Fruit fly (Drosophila melanogaster): ENCODE data around the gene btl.

The btl gene

dm6 chr3L:14112899-14113430 lies 37.4 kb downstream of the btl start:
- TF ChIP-seq Snoo (tag; optimal IDR thresholded peaks at IDR 0.05) (no peak), CG4496 (GFP tag; IDR thresholded peaks at IDR 0.05) (no peak), CG13204 (GFP tag; optimal IDR thresholded peaks at IDR 0.05) (no peak), CG34367 (tag; optimal IDR thresholded peaks at IDR 0.05) (no peak), CG8159 (tag; optimal IDR thresholded peaks at IDR 0.05) (no peak), Ets98B (GFP tag; IDR thresholded peaks at IDR 0.05) (no peak), gl (tag; optimal IDR thresholded peaks at IDR 0.05) (no peak), rn (GFP tag; IDR thresholded peaks at IDR 0.05) (no peak), CG10348 (GFP tag; IDR thresholded peaks at IDR 0.05) (no peak), CG32121 (GFP tag; IDR thresholded peaks at IDR 0.05) (no peak), EcR (GFP tag; optimal IDR thresholded peaks at IDR 0.05) (no peak), CG8301 (tag; optimal IDR thresholded peaks at IDR 0.05) (no peak), CG17806 (tag; optimal IDR thresholded peaks at IDR 0.05) (no peak), CG15710 (tag; optimal IDR thresholded peaks at IDR 0.05) (no peak), Pif1A (GFP tag; optimal IDR thresholded peaks at IDR 0.05) (no peak), fd96Ca (GFP tag; IDR thresholded peaks at IDR 0.05) (no peak), CG9948 (tag; optimal IDR thresholded peaks at IDR 0.05) (no peak)

DNA sequence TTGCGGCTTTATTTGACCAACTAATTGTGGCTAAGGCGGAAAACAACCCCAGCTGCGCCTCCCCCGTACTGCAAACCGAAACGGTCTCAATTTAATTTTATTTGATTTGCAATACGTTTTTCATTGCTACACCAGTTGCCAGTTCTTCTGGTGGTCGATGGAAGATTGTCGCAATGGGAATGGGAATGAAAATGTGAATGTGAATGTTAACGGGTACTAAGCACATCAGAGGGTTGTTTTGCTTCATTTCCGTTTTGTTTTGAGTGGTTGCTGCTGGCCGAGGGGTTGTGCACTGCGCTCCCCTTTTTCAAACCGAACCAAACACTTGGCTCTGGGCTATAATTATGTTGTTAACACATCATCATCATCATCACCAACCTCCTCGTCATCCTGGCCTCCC lies 38.5 kb downstream of the btl start:
- TF ChIP-seq gl (tag; optimal IDR thresholded peaks at IDR 0.05) (no peak), EcR (GFP tag; optimal IDR thresholded peaks at IDR 0.05) (no peak), CG13204 (GFP tag; optimal IDR thresholded peaks at IDR 0.05) (no peak), CG14655 (GFP tag; optimal IDR thresholded peaks at IDR 0.05) (no peak), CG12605 (GFP tag; IDR thresholded peaks at IDR 0.05) (no peak), CG32121 (GFP tag; IDR thresholded peaks at IDR 0.05) (no peak), Pif1B (GFP tag; optimal IDR thresholded peaks at IDR 0.05) (no peak), rn (GFP tag; IDR thresholded peaks at IDR 0.05) (no peak)

DNA sequence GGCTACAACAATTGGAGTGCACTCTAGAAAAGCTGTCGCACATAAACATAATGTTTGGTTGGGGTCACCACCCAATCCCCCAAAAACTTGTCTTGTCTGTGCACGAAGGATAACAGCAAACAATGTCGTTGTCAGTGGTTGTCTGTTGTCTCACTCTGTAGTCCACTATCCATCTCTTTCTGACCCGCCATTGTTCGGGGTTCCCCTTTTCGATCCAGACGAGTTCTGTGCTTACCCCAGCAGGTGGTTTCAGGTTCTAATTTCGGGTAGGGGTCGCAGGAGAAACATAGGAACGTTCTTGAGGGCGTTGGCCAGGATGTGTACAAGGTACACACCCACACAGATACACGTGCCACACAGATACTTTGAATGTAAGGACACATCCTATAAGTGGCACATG lies 43.2 kb downstream of the btl start:
- TF ChIP-seq gl (tag; optimal IDR thresholded peaks at IDR 0.05), result no peak
- TF ChIP-seq Snoo (tag; optimal IDR thresholded peaks at IDR 0.05), result no peak
- TF ChIP-seq CG8301 (tag; optimal IDR thresholded peaks at IDR 0.05), result no peak
- no peak for TF ChIP-seq CG9948 (tag; optimal IDR thresholded peaks at IDR 0.05)
- TF ChIP-seq rn (GFP tag; IDR thresholded peaks at IDR 0.05), result no peak
- no peak for TF ChIP-seq CG14655 (GFP tag; optimal IDR thresholded peaks at IDR 0.05)
- TF ChIP-seq CG12605 (GFP tag; IDR thresholded peaks at IDR 0.05), result no peak
- no peak for TF ChIP-seq CG8159 (tag; optimal IDR thresholded peaks at IDR 0.05)
- TF ChIP-seq Pif1A (GFP tag; optimal IDR thresholded peaks at IDR 0.05), result no peak
- TF ChIP-seq CG34367 (tag; optimal IDR thresholded peaks at IDR 0.05), result no peak
- TF ChIP-seq CG17806 (tag; optimal IDR thresholded peaks at IDR 0.05), result no peak
- TF ChIP-seq CG13204 (GFP tag; optimal IDR thresholded peaks at IDR 0.05), result no peak
- TF ChIP-seq CG10348 (GFP tag; IDR thresholded peaks at IDR 0.05), result no peak
- no peak for TF ChIP-seq D1 (tag; optimal IDR thresholded peaks at IDR 0.05)

DNA sequence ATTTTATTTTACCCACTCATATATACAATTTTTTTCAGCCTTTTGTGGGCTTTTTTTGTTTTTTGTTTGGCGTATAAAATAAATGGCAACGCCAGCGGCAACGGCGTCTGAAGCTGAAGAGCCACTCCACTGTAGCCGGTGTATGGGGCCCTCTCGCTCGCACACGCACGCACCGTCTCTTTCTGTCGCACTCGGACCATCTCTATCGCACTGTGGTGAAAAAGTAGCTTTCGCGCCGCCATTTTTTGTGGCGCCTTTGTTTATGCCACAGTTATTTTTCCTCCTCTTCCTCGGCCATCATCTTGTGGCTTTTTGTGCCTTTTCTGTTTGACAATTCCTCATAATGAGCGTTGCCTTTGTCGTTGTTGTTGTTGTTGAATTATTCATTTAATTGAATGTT lies 46.5 kb downstream of the btl start:
- TF ChIP-seq CG15710 (tag; optimal IDR thresholded peaks at IDR 0.05), result no peak
- no peak for TF ChIP-seq CG4496 (GFP tag; IDR thresholded peaks at IDR 0.05)
- TF ChIP-seq Pif1B (GFP tag; optimal IDR thresholded peaks at IDR 0.05), result no peak
- TF ChIP-seq Pif1A (GFP tag; optimal IDR thresholded peaks at IDR 0.05), result no peak
- no peak for TF ChIP-seq CG12605 (GFP tag; IDR thresholded peaks at IDR 0.05)
- no peak for TF ChIP-seq CG13204 (GFP tag; optimal IDR thresholded peaks at IDR 0.05)
- TF ChIP-seq fd96Ca (GFP tag; IDR thresholded peaks at IDR 0.05), result no peak
- TF ChIP-seq rn (GFP tag; IDR thresholded peaks at IDR 0.05), result no peak
- no peak for TF ChIP-seq Snoo (tag; optimal IDR thresholded peaks at IDR 0.05)
- TF ChIP-seq CG14655 (GFP tag; optimal IDR thresholded peaks at IDR 0.05), result no peak
- no peak for TF ChIP-seq CG32121 (GFP tag; IDR thresholded peaks at IDR 0.05)
- no peak for TF ChIP-seq CG34367 (tag; optimal IDR thresholded peaks at IDR 0.05)
- no peak for TF ChIP-seq Ets98B (GFP tag; IDR thresholded peaks at IDR 0.05)
- TF ChIP-seq CG17806 (tag; optimal IDR thresholded peaks at IDR 0.05), result no peak
- TF ChIP-seq CG8159 (tag; optimal IDR thresholded peaks at IDR 0.05), result no peak
- no peak for TF ChIP-seq EcR (GFP tag; optimal IDR thresholded peaks at IDR 0.05)
- TF ChIP-seq gl (tag; optimal IDR thresholded peaks at IDR 0.05), result no peak

DNA sequence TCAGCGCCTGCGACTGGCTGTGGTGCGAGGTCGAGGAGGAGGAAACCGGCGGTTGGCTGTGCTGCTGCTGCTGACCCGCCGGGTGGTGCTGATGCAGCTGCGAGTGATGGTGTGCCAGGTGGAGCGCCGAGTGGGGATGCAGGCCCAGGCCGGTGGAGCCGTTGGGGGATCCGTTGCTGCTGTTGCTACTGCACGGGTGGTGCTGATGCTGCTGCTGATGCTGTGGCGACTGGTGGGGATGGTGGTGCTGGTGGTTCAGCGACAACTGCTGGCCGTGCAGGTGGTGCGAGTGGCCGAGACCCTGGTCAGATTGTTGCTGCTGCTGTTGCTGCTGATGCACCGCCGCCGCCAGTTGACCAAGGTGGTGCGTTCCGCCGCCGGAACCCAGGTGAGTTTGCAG lies 50.0 kb downstream of the btl start:
- no peak for TF ChIP-seq Pif1B (GFP tag; optimal IDR thresholded peaks at IDR 0.05)

dm6 chr3L:14131274-14131989 lies 55.9 kb downstream of the btl start, which contains the start of gene Sox21b:
Gene Sox21b (minus strand): TSS chr3L:14131324.
- TF ChIP-seq CG14655 (GFP tag; optimal IDR thresholded peaks at IDR 0.05), result peak; percentile 38
- peak; percentile 66; the same call in 2 of the 3 replicates for TF ChIP-seq fd96Ca (GFP tag; IDR thresholded peaks at IDR 0.05)
- TF ChIP-seq D1 (tag; optimal IDR thresholded peaks at IDR 0.05), result peak; percentile 60
- TF ChIP-seq CG8159 (tag; optimal IDR thresholded peaks at IDR 0.05), result peak; percentile 64
- peak; percentile 81; the same call in 2 of the 3 replicates for TF ChIP-seq CG4496 (GFP tag; IDR thresholded peaks at IDR 0.05)
- peak; percentile 75 for TF ChIP-seq rn (GFP tag; IDR thresholded peaks at IDR 0.05)
- TF ChIP-seq gl (tag; optimal IDR thresholded peaks at IDR 0.05), result peak; percentile 60
- no peak for TF ChIP-seq CG8301 (tag; optimal IDR thresholded peaks at IDR 0.05)
- TF ChIP-seq CG34367 (tag; optimal IDR thresholded peaks at IDR 0.05), result peak; percentile 61
- TF ChIP-seq CG13204 (GFP tag; optimal IDR thresholded peaks at IDR 0.05), result peak; percentile 43
- TF ChIP-seq CG9948 (tag; optimal IDR thresholded peaks at IDR 0.05), result peak; percentile 40
- TF ChIP-seq Snoo (tag; optimal IDR thresholded peaks at IDR 0.05), result peak; percentile 63
- TF ChIP-seq CG12605 (GFP tag; IDR thresholded peaks at IDR 0.05), result peak; percentile 64
- TF ChIP-seq CG32121 (GFP tag; IDR thresholded peaks at IDR 0.05), result no peak; the same call in 1 of the 2 replicates
- TF ChIP-seq Pif1A (GFP tag; optimal IDR thresholded peaks at IDR 0.05), result peak; percentile 61
- peak; percentile 10 for TF ChIP-seq Pif1B (GFP tag; optimal IDR thresholded peaks at IDR 0.05)
- TF ChIP-seq CG10348 (GFP tag; IDR thresholded peaks at IDR 0.05), result no peak
- TF ChIP-seq Ets98B (GFP tag; IDR thresholded peaks at IDR 0.05), result no peak
- TF ChIP-seq EcR (GFP tag; optimal IDR thresholded peaks at IDR 0.05), result no peak
- TF ChIP-seq CG15710 (tag; optimal IDR thresholded peaks at IDR 0.05), result peak; percentile 64
- no peak for TF ChIP-seq CG17806 (tag; optimal IDR thresholded peaks at IDR 0.05)

All from whole organism, pupa.